Worm (Caenorhabditis elegans) whole organism, midembryonic: Measurements from ENCODE around the gene argk-1.

Experiments used
- flt-1 ChIP-seq: fragments of 200-800 bp; sonication (Bioruptor generic); IDR thresholded peaks from 2 replicates; pipeline ENCODE4 v1.3.6; 2022; ENCODE audit warnings: missing genetic modification characterization, missing compliant biosample characterization
- med-1 ChIP-seq: sonication (generic microtip); optimal IDR thresholded peaks from 2 replicates; lab custom pipeline; 2017; ENCODE audit warnings: missing genetic modification characterization, mild to moderate bottlenecking, missing compliant biosample characterization, antibody characterized with exemption, missing genetic modification reagents; ENCODE audit not compliant: insufficient read depth
- ref-1 ChIP-seq: fragments of 200-800 bp; sonication (Bioruptor generic); conservative IDR thresholded peaks from 2 replicates; pipeline ENCODE4 v1.3.6; 2022; ENCODE audit warnings: missing genetic modification reagents, missing genetic modification characterization, missing compliant biosample characterization
- ztf-29 ChIP-seq: fragments of 200-800 bp; sonication (Bioruptor generic); IDR thresholded peaks from 2 replicates; pipeline ENCODE4 v1.3.6; 2022; ENCODE audit warnings: missing genetic modification reagents, missing genetic modification characterization, missing compliant biosample characterization

DNA sequence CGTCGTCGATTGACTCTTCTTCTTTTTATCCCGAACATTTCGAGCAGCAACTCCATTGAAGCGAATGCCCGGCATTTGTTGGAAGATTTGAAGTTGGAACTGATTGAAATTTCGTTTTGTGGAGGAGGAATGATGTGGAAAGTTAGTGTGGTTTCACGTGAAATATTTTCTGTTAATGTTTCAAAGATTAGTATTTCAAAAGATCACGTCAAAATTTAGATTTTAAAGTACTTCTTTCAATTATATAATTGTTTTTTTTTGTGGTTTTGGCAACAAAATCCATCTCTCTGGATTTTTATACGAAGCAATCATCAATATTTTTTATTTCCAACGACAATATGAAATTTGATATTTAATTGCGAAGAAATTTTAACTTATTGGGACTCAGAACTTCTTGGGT lies 33.3 kb downstream of the argk-1 start, which contains the start of gene F44G3.7:
- no peak for TF ChIP-seq ztf-29 (GFP tag; lab: Robert Waterston, UW)
- no peak for TF ChIP-seq flt-1 (GFP tag; lab: Robert Waterston, UW)
- TF ChIP-seq ref-1 (GFP tag; lab: Robert Waterston, UW): no peak
- TF ChIP-seq med-1: no peak
